Worm (Caenorhabditis elegans) whole organism, L4 larva: Measurements from ENCODE around the gene col-75.
A peak's percentile ranks its signal among the peaks of the same experiment; 100 is the strongest.

ENCODE experiments used
- D1046.2 ChIP-seq: fragments of 200-800 bp; sonication (Bioruptor generic); IDR thresholded peaks from 2 replicates; pipeline ENCODE4 v1.3.6; 2022; ENCODE audit warnings: missing genetic modification characterization, missing compliant biosample characterization
- F10B5.3 ChIP-seq: sonication (generic microtip); optimal IDR thresholded peaks from 2 replicates; lab custom pipeline; 2016; ENCODE audit warnings: mild to moderate bottlenecking, missing genetic modification characterization, missing compliant biosample characterization
- F37D6.2 ChIP-seq: sonication (generic microtip); optimal IDR thresholded peaks from 2 replicates; lab custom pipeline; 2016; ENCODE audit warnings: mild to moderate bottlenecking, missing genetic modification characterization, missing compliant biosample characterization
- R02D3.7 ChIP-seq: fragments of 150-350 bp; sonication (generic microtip); optimal IDR thresholded peaks from 3 replicates; lab custom pipeline; 2014; ENCODE audit warnings: missing biosample characterization, missing genetic modification characterization
- T26A8.4 ChIP-seq: fragments of 200-800 bp; sonication (Bioruptor generic); IDR thresholded peaks from 2 replicates; pipeline ENCODE4 v1.3.6; 2022; ENCODE audit warnings: missing genetic modification characterization, missing compliant biosample characterization
- Y105C5A.15 ChIP-seq: fragments of 200-800 bp; sonication (Bioruptor generic); IDR thresholded peaks from 2 replicates; pipeline ENCODE4 v1.3.6; 2022; ENCODE audit warnings: missing genetic modification characterization, missing compliant biosample characterization
- Y75B8A.6 ChIP-seq: fragments of 200-800 bp; sonication (Bioruptor generic); IDR thresholded peaks from 2 replicates; pipeline ENCODE4 v1.3.6; 2022; ENCODE audit warnings: missing genetic modification reagents, missing genetic modification characterization, missing compliant biosample characterization
- ZK546.5 ChIP-seq, 2 experiments: sonication (generic microtip); optimal IDR thresholded peaks; 2 replicates each; lab custom pipeline; 2017; ENCODE audit warnings: missing biosample characterization in 2 of 2, missing genetic modification characterization in 2 of 2
- aly-2 ChIP-seq: sonication (generic microtip); optimal IDR thresholded peaks from 2 replicates; lab custom pipeline; 2018; ENCODE audit warnings: missing biosample characterization, missing genetic modification characterization
- ceh-32 ChIP-seq: sonication (generic microtip); optimal IDR thresholded peaks from 2 replicates; lab custom pipeline; 2016; ENCODE audit warnings: mild to moderate bottlenecking, missing genetic modification characterization, missing compliant biosample characterization; ENCODE audit not compliant: poor library complexity
- ceh-82 ChIP-seq: sonication (generic microtip); optimal IDR thresholded peaks from 2 replicates; lab custom pipeline; 2017; ENCODE audit warnings: missing biosample characterization, missing genetic modification characterization
- ctbp-1 ChIP-seq: fragments of 200-800 bp; sonication (Bioruptor generic); IDR thresholded peaks from 2 replicates; pipeline ENCODE4 v1.3.6; 2022; ENCODE audit warnings: missing genetic modification reagents, missing genetic modification characterization, missing compliant biosample characterization
- daf-12 ChIP-seq: fragments of 150-350 bp; optimal IDR thresholded peaks from 2 replicates; lab custom pipeline; 2014; ENCODE audit warnings: missing biosample characterization, missing genetic modification reagents, missing genetic modification characterization
- daf-16 ChIP-seq, 3 experiments: sonication (generic microtip); optimal IDR thresholded peaks; 2 replicates each; lab custom pipeline; 2016 to 2017; ENCODE audit warnings: missing genetic modification characterization in 3 of 3, missing genetic modification reagents in 3 of 3, mild to moderate bottlenecking in 2 of 3, missing compliant biosample characterization in 2 of 3, missing biosample characterization in 1 of 3, moderate library complexity in 1 of 3
- daf-8 ChIP-seq: fragments of 200-800 bp; sonication (Bioruptor generic); IDR thresholded peaks from 2 replicates; pipeline ENCODE4 v1.3.6; 2022; ENCODE audit warnings: missing genetic modification characterization, missing compliant biosample characterization
- dmd-8 ChIP-seq: fragments of 200-800 bp; sonication (Bioruptor generic); IDR thresholded peaks from 2 replicates; pipeline ENCODE4 v1.3.6; 2022; ENCODE audit warnings: missing genetic modification characterization, missing compliant biosample characterization
- fos-1 ChIP-seq: fragments of 150-350 bp; optimal IDR thresholded peaks from 2 replicates; lab custom pipeline; 2014; ENCODE audit warnings: missing biosample characterization, missing genetic modification characterization
- hlh-11 ChIP-seq: fragments of 200-800 bp; sonication (Bioruptor generic); optimal IDR thresholded peaks from 2 replicates; lab custom pipeline; 2018; ENCODE audit warnings: mild to moderate bottlenecking, missing genetic modification characterization, missing compliant biosample characterization
- lim-7 ChIP-seq: fragments of 200-800 bp; sonication (Bioruptor generic); IDR thresholded peaks from 2 replicates; pipeline ENCODE4 v1.3.6; 2022; ENCODE audit warnings: missing genetic modification characterization, missing compliant biosample characterization
- lin-1 ChIP-seq: fragments of 200-800 bp; sonication (Bioruptor generic); IDR thresholded peaks from 2 replicates; pipeline ENCODE4 v1.3.6; 2022; ENCODE audit warnings: missing genetic modification reagents, missing genetic modification characterization, missing compliant biosample characterization
- lin-13 ChIP-seq: fragments of 150-350 bp; optimal IDR thresholded peaks from 2 replicates; lab custom pipeline; 2014; ENCODE audit warnings: missing biosample characterization, missing genetic modification reagents, missing genetic modification characterization
- lin-38 ChIP-seq: fragments of 200-800 bp; sonication (Bioruptor generic); IDR thresholded peaks from 2 replicates; pipeline ENCODE4 v1.3.6; 2022; ENCODE audit warnings: missing genetic modification reagents, missing genetic modification characterization, missing compliant biosample characterization
- lir-3 ChIP-seq: sonication (generic microtip); optimal IDR thresholded peaks from 2 replicates; lab custom pipeline; 2016; ENCODE audit warnings: mild to moderate bottlenecking, missing genetic modification characterization, missing compliant biosample characterization
- mes-2 ChIP-seq: sonication (generic microtip); optimal IDR thresholded peaks from 2 replicates; lab custom pipeline; 2016; ENCODE audit warnings: missing genotype, mild to moderate bottlenecking, missing genetic modification characterization, missing compliant biosample characterization; ENCODE audit not compliant: poor library complexity, severe bottlenecking
- nhr-10 ChIP-seq: fragments of 150-350 bp; optimal IDR thresholded peaks from 2 replicates; lab custom pipeline; 2014; ENCODE audit warnings: missing biosample characterization, missing genetic modification characterization
- nhr-102 ChIP-seq: sonication (generic microtip); optimal IDR thresholded peaks from 2 replicates; lab custom pipeline; 2016; ENCODE audit warnings: mild to moderate bottlenecking, missing genetic modification characterization, moderate library complexity, missing compliant biosample characterization
- nhr-11 ChIP-seq: fragments of 150-350 bp; optimal IDR thresholded peaks from 2 replicates; lab custom pipeline; 2014; ENCODE audit warnings: missing biosample characterization, missing genetic modification characterization
- nhr-6 ChIP-seq: fragments of 150-350 bp; optimal IDR thresholded peaks from 2 replicates; lab custom pipeline; 2014; ENCODE audit warnings: missing biosample characterization, missing genetic modification characterization
- nhr-76 ChIP-seq: fragments of 150-350 bp; optimal IDR thresholded peaks from 2 replicates; lab custom pipeline; 2014; ENCODE audit warnings: missing biosample characterization, missing genetic modification characterization
- pha-4 ChIP-seq, 2 experiments: fragments of 150-350 bp in 1 of 2; fragments of 200-800 bp in 1 of 2; sonication (Bioruptor generic) in 1 of 2; IDR thresholded peaks in 1 of 2; optimal IDR thresholded peaks in 1 of 2; 2 replicates each; pipeline versions ENCODE4 v1.3.6 to Lab custom; 2014 to 2022; ENCODE audit warnings: missing genetic modification characterization in 2 of 2, missing genetic modification reagents in 2 of 2, missing biosample characterization in 1 of 2, missing compliant biosample characterization in 1 of 2
- php-3 ChIP-seq: fragments of 200-800 bp; sonication (Bioruptor generic); IDR thresholded peaks from 2 replicates; pipeline ENCODE4 v1.3.6; 2022; ENCODE audit warnings: missing genetic modification reagents, missing genetic modification characterization, missing compliant biosample characterization
- rbr-2 ChIP-seq: sonication (generic microtip); optimal IDR thresholded peaks from 2 replicates; lab custom pipeline; 2016; ENCODE audit warnings: missing genotype, missing genetic modification characterization, missing compliant biosample characterization
- set-16 ChIP-seq: fragments of 200-800 bp; sonication (Bioruptor generic); IDR thresholded peaks from 2 replicates; pipeline ENCODE4 v1.3.6; 2022; ENCODE audit warnings: missing genetic modification reagents, missing genetic modification characterization, missing compliant biosample characterization
- snpc-1.2 ChIP-seq: fragments of 200-800 bp; sonication (Bioruptor generic); IDR thresholded peaks from 2 replicates; pipeline ENCODE4 v1.3.6; 2022; ENCODE audit warnings: missing genetic modification reagents, missing genetic modification characterization, missing compliant biosample characterization
- spr-1 ChIP-seq: sonication (generic microtip); optimal IDR thresholded peaks from 2 replicates; lab custom pipeline; 2016; ENCODE audit warnings: mild to moderate bottlenecking, missing genetic modification characterization, missing compliant biosample characterization
- tag-97 ChIP-seq: fragments of 200-800 bp; sonication (Bioruptor generic); IDR thresholded peaks from 2 replicates; pipeline ENCODE4 v1.3.6; 2022; ENCODE audit warnings: missing genetic modification characterization, missing compliant biosample characterization
- tra-1 ChIP-seq: fragments of 200-800 bp; sonication (Bioruptor generic); IDR thresholded peaks from 2 replicates; pipeline ENCODE4 v1.3.6; 2022; ENCODE audit warnings: missing genetic modification reagents, missing genetic modification characterization, missing compliant biosample characterization
- unc-39 ChIP-seq: sonication (generic microtip); optimal IDR thresholded peaks from 2 replicates; lab custom pipeline; 2017; ENCODE audit warnings: missing biosample characterization, missing genetic modification characterization
- zag-1 ChIP-seq: fragments of 150-350 bp; optimal IDR thresholded peaks from 2 replicates; lab custom pipeline; 2014; ENCODE audit warnings: missing biosample characterization, missing genetic modification characterization
- zfp-3 ChIP-seq: fragments of 200-800 bp; sonication (Bioruptor generic); conservative IDR thresholded peaks from 2 replicates; pipeline ENCODE4 v1.3.6; 2022; ENCODE audit warnings: missing genetic modification reagents, missing genetic modification characterization, missing compliant biosample characterization
- ztf-7 ChIP-seq: fragments of 150-350 bp; optimal IDR thresholded peaks from 2 replicates; lab custom pipeline; 2014; ENCODE audit warnings: missing biosample characterization, missing genetic modification characterization

The col-75 gene

DNA sequence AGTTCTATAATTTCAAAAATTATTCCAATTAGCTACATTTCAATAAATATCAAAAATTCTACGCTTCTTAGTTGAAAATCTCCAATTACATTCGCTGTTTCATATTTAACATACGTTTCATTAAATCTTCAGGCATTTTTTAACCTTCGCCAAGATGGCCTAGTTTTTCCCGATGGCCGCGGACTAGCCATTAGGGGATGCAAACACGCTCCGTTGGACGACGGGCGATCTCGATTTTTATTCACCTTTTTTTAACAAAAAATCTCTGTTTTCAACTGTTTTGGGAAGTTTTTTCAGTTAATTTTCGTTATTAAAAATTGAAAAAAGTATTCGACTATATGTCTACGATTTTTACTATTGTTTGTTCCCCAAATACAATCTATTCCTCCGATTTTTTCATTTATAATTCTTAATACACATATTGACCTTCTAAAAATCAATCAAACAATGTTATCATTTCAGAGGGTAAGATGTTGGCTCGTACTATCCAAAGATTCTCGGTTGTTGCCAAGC is 42.9 kb upstream of the col-75 start, which contains the start of gene F58F12.1 (continued):
- no peak for TF ChIP-seq snpc-1.2
- peak; percentile 31 for TF ChIP-seq hlh-11 (tag; lab: Kevin White, UChicago)
- no peak for TF ChIP-seq Y105C5A.15 (GFP tag; lab: Robert Waterston, UW)
- no peak for TF ChIP-seq R02D3.7
- no peak for TF ChIP-seq daf-16 (GFP tag; optimal IDR thresholded peaks at IDR 0.05; lab: Kevin White, UChicago)
- peak; percentile 50 for TF ChIP-seq daf-16 (tag; optimal IDR thresholded peaks at IDR 0.05; lab: Kevin White, UChicago)
- TF ChIP-seq lim-7 (GFP tag; lab: Robert Waterston, UW) = no peak
- peak; percentile 21 for TF ChIP-seq nhr-11 (tag; lab: Kevin White, UChicago)
- TF ChIP-seq tag-97 = no peak
- TF ChIP-seq ceh-32 = no peak
- TF ChIP-seq nhr-102 = no peak
- no peak for TF ChIP-seq F37D6.2 (tag; lab: Kevin White, UChicago)
- no peak for TF ChIP-seq php-3 (GFP tag; lab: Robert Waterston, UW)
- no peak for TF ChIP-seq fos-1
- TF ChIP-seq set-16 = no peak
- TF ChIP-seq lin-38 (GFP tag; lab: Robert Waterston, UW) = peak; percentile 94
- TF ChIP-seq F10B5.3 = no peak
- no peak for TF ChIP-seq pha-4 (GFP tag; IDR thresholded peaks at IDR 0.05; lab: Robert Waterston, UW)
- no peak for TF ChIP-seq pha-4 (tag; optimal IDR thresholded peaks at IDR 0.05; lab: Kevin White, UChicago)

DNA sequence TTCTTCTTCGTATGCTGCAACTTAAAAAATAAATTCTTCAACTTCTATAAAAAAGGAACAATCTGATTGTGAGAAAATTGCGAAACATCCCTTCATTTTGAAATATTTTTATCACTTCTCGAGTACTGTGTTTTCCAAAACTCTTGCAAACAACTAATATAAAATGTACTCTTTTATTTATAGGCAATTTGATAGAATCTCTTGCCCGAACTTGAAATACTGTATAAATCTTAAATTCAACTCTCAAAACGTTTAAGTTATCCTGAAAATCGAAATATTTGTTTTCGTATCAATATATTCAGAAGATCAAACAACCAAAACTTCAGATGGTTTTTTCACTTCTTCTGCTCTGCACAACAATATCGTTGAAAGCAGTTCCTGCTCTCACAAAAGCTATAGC is 39.6 kb upstream of the col-75 start, which contains the start of gene F58F12.4:
F58F12.4 (plus strand) TSS at position 301 of the 400 bp plus-strand sequence.
- TF ChIP-seq daf-12 (tag; lab: Kevin White, UChicago) = no peak
- TF ChIP-seq ZK546.5 (tag; optimal IDR thresholded peaks at IDR 0.05; lab: Kevin White, UChicago) = no peak
- TF ChIP-seq T26A8.4 (GFP tag; lab: Robert Waterston, UW) = no peak
- no peak for TF ChIP-seq zag-1
- no peak for TF ChIP-seq aly-2
- TF ChIP-seq tra-1 (GFP tag; lab: Robert Waterston, UW) = no peak
- no peak for TF ChIP-seq dmd-8 (GFP tag; lab: Robert Waterston, UW)
- no peak for TF ChIP-seq D1046.2 (GFP tag; lab: Robert Waterston, UW)
- no peak for TF ChIP-seq nhr-11 (tag; lab: Kevin White, UChicago)
- TF ChIP-seq daf-8 (GFP tag; lab: Robert Waterston, UW) = no peak
- no peak for TF ChIP-seq lir-3 (tag; lab: Kevin White, UChicago)
- TF ChIP-seq unc-39 = no peak
- TF ChIP-seq nhr-76 (tag; lab: Kevin White, UChicago) = no peak
- TF ChIP-seq nhr-10 = no peak
- no peak for TF ChIP-seq nhr-6 (tag; lab: Kevin White, UChicago)
- no peak for TF ChIP-seq set-16
- no peak for TF ChIP-seq ctbp-1 (GFP tag; lab: Robert Waterston, UW)
- no peak for TF ChIP-seq lin-13 (GFP tag; lab: Kevin White, UChicago)

- TF ChIP-seq Y75B8A.6 (GFP tag; lab: Robert Waterston, UW) (no peak), rbr-2 (tag; lab: Kevin White, UChicago) (no peak), ceh-82 (tag; lab: Kevin White, UChicago) (no peak), mes-2 (tag; lab: Kevin White, UChicago) (no peak), lin-1 (GFP tag; lab: Robert Waterston, UW) (no peak), spr-1 (tag; lab: Kevin White, UChicago) (no peak), ztf-7 (tag; lab: Kevin White, UChicago) (no peak), aly-2 (no peak), zfp-3 (GFP tag; lab: Robert Waterston, UW) (no peak)
Measured at ce11 chrII:6387937-6388336, 38.2 kb upstream of the col-75 start, which contains the start of gene F58F12.2. TSS of gene F58F12.2 (minus strand) at chrII:6388037.
